Fruit fly (Drosophila melanogaster) whole organism, adult: ENCODE measurements around the gene CG5114.
A peak's percentile ranks its signal among the peaks of the same experiment; 100 is the strongest.

Source experiments
- CG11617 ChIP-seq: fragments of 200-800 bp; sonication (Bioruptor generic); optimal IDR thresholded peaks from 2 replicates; lab custom pipeline; 2017; ENCODE audit warnings: mild to moderate bottlenecking, missing biosample characterization, missing genetic modification reagents, missing genetic modification characterization
- CG12768 ChIP-seq: fragments of 200-800 bp; sonication (Bioruptor generic); optimal IDR thresholded peaks from 2 replicates; lab custom pipeline; 2017; ENCODE audit warnings: missing biosample characterization, missing genetic modification characterization, mild to moderate bottlenecking, moderate library complexity, missing genetic modification reagents
- CG14711 ChIP-seq: fragments of 200-800 bp; sonication (Bioruptor generic); optimal IDR thresholded peaks from 2 replicates; lab custom pipeline; 2018; ENCODE audit warnings: missing biosample characterization, mild to moderate bottlenecking, missing genetic modification characterization, moderate library complexity
- CG1620 ChIP-seq: fragments of 200-800 bp; sonication (Bioruptor generic); optimal IDR thresholded peaks from 2 replicates; lab custom pipeline; 2016; ENCODE audit warnings: missing biosample characterization, missing genetic modification characterization
- CG33017 ChIP-seq: fragments of 200-800 bp; sonication (Bioruptor generic); optimal IDR thresholded peaks from 2 replicates; lab custom pipeline; 2018; ENCODE audit warnings: missing biosample characterization, mild to moderate bottlenecking, missing genetic modification characterization, moderate library complexity
- CG5204 ChIP-seq: fragments of 200-800 bp; sonication (Bioruptor generic); optimal IDR thresholded peaks from 2 replicates; lab custom pipeline; 2016; ENCODE audit warnings: missing biosample characterization, missing genetic modification characterization
- CG7045 ChIP-seq: fragments of 200-800 bp; sonication (Bioruptor generic); optimal IDR thresholded peaks from 2 replicates; lab custom pipeline; 2017; ENCODE audit warnings: missing biosample characterization, mild to moderate bottlenecking, missing genetic modification characterization
- CG7101 ChIP-seq: fragments of 200-800 bp; sonication (Bioruptor generic); optimal IDR thresholded peaks from 2 replicates; lab custom pipeline; 2018; ENCODE audit warnings: missing biosample characterization, mild to moderate bottlenecking, missing genetic modification characterization, moderate library complexity
- Clk ChIP-seq: fragments of 200-800 bp; sonication (Bioruptor generic); optimal IDR thresholded peaks from 2 replicates; lab custom pipeline; 2017; ENCODE audit warnings: missing biosample characterization, missing genetic modification characterization
- Hr96 ChIP-seq: fragments of 200-800 bp; sonication (Bioruptor generic); optimal IDR thresholded peaks from 2 replicates; lab custom pipeline; 2016; ENCODE audit warnings: missing biosample characterization, missing genetic modification characterization
- Mnt ChIP-seq: fragments of 200-800 bp; sonication (Bioruptor generic); optimal IDR thresholded peaks from 2 replicates; lab custom pipeline; 2016; ENCODE audit warnings: missing biosample characterization, mild to moderate bottlenecking, missing genetic modification characterization
- bab1 ChIP-seq: fragments of 200-800 bp; sonication (Bioruptor generic); optimal IDR thresholded peaks from 3 replicates; lab custom pipeline; 2019; ENCODE audit warnings: missing biosample characterization, mild to moderate bottlenecking, missing genetic modification characterization, moderate library complexity
- cic ChIP-seq: fragments of 200-800 bp; sonication (Bioruptor generic); optimal IDR thresholded peaks from 2 replicates; lab custom pipeline; 2017; ENCODE audit warnings: missing biosample characterization, mild to moderate bottlenecking, missing genetic modification characterization, moderate library complexity
- cnc ChIP-seq, 2 experiments: fragments of >200 bp; optimal IDR thresholded peaks; 2 replicates each; lab custom pipeline; 2017
- kay ChIP-seq: fragments of 200-800 bp; sonication (Bioruptor generic); peaks from one replicate; lab custom pipeline; 2016; ENCODE audit warnings: missing biosample characterization, missing genetic modification characterization, borderline replicate concordance
- ovo ChIP-seq: fragments of 200-800 bp; sonication (Bioruptor generic); optimal IDR thresholded peaks from 2 replicates; lab custom pipeline; 2016; ENCODE audit warnings: missing biosample characterization, missing genetic modification characterization
- pad ChIP-seq: fragments of 200-800 bp; sonication (Bioruptor generic); optimal IDR thresholded peaks from 3 replicates; lab custom pipeline; 2017; ENCODE audit warnings: missing biosample characterization, missing genetic modification characterization, mild to moderate bottlenecking, moderate library complexity, missing genetic modification reagents
- tj ChIP-seq: fragments of 200-800 bp; sonication (Bioruptor generic); optimal IDR thresholded peaks from 3 replicates; lab custom pipeline; 2017; ENCODE audit warnings: missing biosample characterization, mild to moderate bottlenecking, missing genetic modification characterization, moderate library complexity
- toe ChIP-seq: fragments of 200-800 bp; sonication (Bioruptor generic); optimal IDR thresholded peaks from 2 replicates; lab custom pipeline; 2016; ENCODE audit warnings: missing biosample characterization, missing genetic modification characterization

Gene CG5114

DNA sequence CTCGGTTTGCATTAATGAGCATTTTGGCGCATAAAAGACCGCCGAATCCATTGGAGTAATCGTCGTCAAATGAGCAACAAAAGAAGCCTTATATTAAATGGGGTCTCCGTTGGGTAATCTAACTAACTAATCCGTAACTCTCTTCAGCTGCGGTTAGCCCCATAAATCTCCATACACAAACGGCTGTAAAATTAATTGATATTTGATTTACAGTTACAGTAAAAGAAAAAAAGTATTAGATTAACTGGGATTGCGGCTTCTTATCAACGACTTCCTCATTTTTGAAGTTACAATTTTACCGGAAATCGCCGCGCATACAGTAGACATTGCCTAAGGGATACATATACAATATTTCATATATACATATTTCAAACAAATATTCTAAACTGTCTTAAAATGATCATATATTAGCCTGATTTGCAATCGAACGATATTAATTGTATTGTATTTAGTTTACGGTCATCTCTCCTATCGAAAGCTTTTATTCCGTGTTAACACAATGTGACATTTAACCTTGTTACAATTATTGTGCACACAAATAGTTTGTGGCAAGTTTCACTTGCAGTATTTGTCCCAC lies 3.8 kb downstream of the CG5114 start:
- TF ChIP-seq CG11617 (GFP tag; lab: Kevin White, UChicago) (no peak), cnc (optimal IDR thresholded peaks at IDR 0.05; lab: Kevin White, UChicago) (no peak), tj (GFP tag; lab: Kevin White, UChicago) (no peak), CG7101 (tag; lab: Kevin White, UChicago) (no peak), CG5204 (GFP tag; lab: Kevin White, UChicago) (no peak), cic (no peak), kay (GFP tag; lab: Kevin White, UChicago) (peak; percentile 37), pad (GFP tag; lab: Kevin White, UChicago) (no peak), Hr96 (no peak)

DNA sequence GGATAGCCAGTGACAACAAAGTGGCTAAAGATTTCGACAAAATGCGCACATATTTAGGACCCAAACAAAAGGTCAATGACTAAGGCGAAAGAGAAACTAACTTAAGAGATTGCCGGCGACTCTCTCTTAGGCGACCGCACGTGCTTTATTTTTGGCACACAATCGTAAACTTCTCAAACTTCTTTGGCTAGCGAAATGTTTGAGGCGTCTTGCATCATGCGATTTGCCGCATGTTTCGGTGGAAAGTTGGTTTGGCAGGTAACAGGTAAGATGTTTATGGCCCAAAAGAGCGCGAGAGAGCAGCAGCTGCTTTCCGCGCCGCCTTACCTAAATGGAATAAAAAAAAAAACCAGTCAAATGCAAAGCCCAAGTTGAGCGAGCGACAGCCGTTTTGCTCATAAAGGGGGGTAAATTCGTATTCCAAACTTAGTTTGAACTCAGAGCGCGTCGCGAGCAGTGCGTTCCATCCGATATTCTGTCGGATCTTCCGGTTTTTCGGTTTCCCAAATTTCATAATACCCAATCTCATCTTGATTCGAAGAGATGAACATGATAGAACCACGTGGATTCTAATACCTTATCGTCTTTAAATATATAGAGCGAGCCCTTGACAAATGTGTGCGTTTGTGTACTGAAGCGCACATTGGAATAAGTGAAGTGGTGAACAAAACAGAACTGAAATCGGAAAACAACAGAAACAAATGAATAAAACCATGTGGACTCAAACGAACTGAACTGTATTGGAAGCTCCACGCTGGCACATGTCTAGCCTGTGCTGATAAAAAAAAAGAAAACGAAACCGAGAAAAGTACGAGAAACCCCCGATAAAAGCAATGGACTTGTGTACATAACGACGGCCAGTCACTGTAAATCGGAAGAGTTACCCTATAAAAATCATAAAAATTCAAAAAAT lies 4.6 kb downstream of the CG5114 start:
- TF ChIP-seq CG1620 (GFP tag; lab: Kevin White, UChicago) (no peak), CG12768 (GFP tag; lab: Kevin White, UChicago) (peak; percentile 23), bab1 (no peak), cic (peak; percentile 12), CG7101 (tag; lab: Kevin White, UChicago) (no peak), Mnt (GFP tag; lab: Kevin White, UChicago) (peak; percentile 58)

DNA sequence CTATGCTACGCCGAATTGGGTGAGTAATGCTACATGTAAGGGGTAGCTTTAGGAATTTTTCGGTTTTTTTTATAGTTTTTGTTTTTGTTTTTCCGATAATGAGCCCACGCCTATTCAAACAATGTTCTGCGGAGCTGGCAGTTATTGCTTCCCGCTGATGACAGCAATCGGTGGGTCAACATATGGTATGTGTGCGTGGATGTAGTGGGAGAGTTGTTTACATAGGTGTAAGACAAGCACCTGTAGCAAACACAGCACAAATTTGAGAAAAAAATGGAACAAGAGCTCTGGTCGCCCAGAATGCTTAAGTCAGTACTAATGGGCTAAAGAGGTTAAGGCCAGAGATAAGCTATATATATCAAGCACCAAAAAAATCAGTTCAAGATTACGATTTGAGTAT lies 5.6 kb downstream of the CG5114 start:
- TF ChIP-seq ovo (GFP tag; lab: Kevin White, UChicago) (no peak), cnc (optimal IDR thresholded peaks at IDR 0.05; lab: Kevin White, UChicago) (no peak), CG11617 (GFP tag; lab: Kevin White, UChicago) (no peak), tj (GFP tag; lab: Kevin White, UChicago) (peak; percentile 64), CG12768 (GFP tag; lab: Kevin White, UChicago) (no peak)

DNA sequence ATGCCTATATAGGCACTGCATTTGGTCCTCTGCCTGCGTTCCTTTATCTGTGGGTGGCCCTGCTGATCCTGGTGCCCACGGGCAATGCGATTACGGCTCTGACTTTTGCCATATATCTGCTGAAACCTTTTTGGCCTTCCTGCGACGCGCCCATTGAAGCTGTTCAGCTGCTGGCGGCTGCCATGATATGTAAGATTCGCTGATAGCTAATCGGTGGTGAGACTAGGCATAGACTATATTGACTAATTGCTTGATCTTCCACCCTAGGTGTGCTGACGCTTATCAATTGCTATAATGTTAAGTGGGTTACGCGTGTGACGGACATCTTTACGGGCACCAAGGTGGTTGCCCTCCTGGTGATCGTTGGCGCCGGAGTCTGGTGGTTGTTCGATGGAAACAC lies 7.2 kb downstream of the CG5114 start:
- no peak for TF ChIP-seq kay (GFP tag; lab: Kevin White, UChicago)
- TF ChIP-seq toe: no peak
- TF ChIP-seq Hr96: no peak

DNA sequence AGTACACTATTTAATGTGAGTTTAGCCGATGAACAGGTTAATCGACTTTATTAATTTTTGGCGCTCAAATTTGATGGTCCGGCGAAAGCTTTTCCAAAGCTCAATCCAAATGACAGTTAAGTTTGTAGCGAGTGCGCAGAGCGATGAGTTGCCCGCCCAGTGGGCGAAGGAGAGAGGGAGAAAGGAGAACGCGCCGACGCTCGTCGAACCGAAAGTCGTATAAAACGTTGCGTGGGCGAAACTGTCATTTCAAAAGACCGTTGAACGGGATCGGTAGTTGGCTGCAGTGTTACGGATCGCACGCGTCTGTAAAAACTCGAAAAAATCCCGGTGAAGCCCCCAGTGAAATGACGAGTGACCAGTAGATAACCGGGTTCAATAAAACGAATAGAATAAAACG lies 9.4 kb downstream of the CG5114 start, which contains the start of gene Zip71B:
TSS of gene Zip71B (plus strand) at position 265 of the 400 bp plus-strand sequence.
- TF ChIP-seq kay (GFP tag; lab: Kevin White, UChicago): peak; percentile 76
- no peak for TF ChIP-seq CG1620 (GFP tag; lab: Kevin White, UChicago)
- no peak for TF ChIP-seq toe
- TF ChIP-seq Mnt (GFP tag; lab: Kevin White, UChicago): peak; percentile 23
- no peak for TF ChIP-seq CG7045 (GFP tag; lab: Kevin White, UChicago)
- TF ChIP-seq cic: no peak

DNA sequence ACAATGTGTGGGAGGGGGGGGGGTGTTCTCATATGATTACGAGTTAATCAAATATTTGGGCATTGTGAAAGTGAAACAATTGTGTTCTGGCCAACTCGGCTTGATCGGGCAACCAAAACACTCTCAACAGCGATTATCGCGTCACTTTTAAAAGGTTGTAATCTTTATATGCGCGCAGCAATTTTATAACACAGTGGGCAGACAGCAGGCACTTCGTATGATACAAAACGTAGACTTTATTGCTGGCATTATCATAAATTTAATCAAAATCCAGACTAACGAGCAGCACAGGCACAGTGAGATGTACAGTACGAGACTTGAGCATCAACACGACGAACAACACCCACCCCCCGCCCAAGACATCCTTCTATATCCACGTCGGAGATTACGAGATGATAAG lies 10.2 kb downstream of the CG5114 start:
- no peak for TF ChIP-seq bab1
- no peak for TF ChIP-seq pad (GFP tag; lab: Kevin White, UChicago)
- peak; percentile 7 for TF ChIP-seq CG11617 (GFP tag; lab: Kevin White, UChicago)
- TF ChIP-seq CG33017: peak; percentile 27
- TF ChIP-seq Mnt (GFP tag; lab: Kevin White, UChicago): no peak
- peak; percentile 6 for TF ChIP-seq toe
- TF ChIP-seq CG7045 (GFP tag; lab: Kevin White, UChicago): peak; percentile 37
- no peak for TF ChIP-seq Hr96
- TF ChIP-seq tj (GFP tag; lab: Kevin White, UChicago): peak; percentile 15
- no peak for TF ChIP-seq cnc (optimal IDR thresholded peaks at IDR 0.05; lab: Kevin White, UChicago)
- peak; percentile 11 for TF ChIP-seq kay (GFP tag; lab: Kevin White, UChicago)
- TF ChIP-seq cic: peak; percentile 71
- TF ChIP-seq CG14711 (tag; lab: Kevin White, UChicago): no peak
- TF ChIP-seq Clk: no peak
- no peak for TF ChIP-seq CG1620 (GFP tag; lab: Kevin White, UChicago)
- peak; percentile 53 for TF ChIP-seq CG12768 (GFP tag; lab: Kevin White, UChicago)

DNA sequence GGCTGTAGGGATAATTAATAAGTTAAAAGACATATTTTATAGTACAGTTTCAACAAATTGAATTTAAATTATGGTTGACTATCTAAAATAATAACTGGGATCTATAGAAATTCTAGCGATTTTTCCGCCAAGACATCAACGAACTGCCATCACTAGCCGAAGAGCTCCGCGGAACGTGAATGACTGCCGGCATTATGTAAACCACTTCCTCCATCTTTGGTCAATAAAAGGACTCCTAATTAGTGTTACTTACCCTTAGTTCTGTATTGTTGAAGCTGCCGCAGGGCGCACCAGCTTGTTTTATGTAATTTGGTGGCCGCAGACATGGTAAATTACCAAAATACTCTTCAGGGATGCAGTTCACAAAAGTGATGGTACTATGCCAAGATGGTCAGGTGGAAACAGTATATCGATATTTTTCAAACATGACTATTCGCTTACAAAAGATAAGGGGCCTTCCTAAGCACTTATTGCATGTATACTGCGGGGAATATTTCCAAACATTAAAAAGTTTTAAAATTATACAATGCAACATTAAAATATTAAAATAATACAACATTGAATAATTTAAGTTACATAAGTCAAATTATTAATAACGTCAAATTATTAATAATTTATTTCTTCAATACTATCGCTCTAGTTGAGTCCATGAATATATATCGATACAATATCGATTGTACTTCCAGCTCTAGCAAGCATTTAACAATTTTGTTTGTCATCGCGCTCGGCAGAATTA lies 16.8 kb downstream of the CG5114 start, which contains the start of the genes mRpL39 and Prosbeta2:
TSS of gene mRpL39 (minus strand) at position 383 of the 736 bp plus-strand sequence.
TSS of gene Prosbeta2 (plus strand) at position 668 of the 736 bp plus-strand sequence.
- TF ChIP-seq Clk (peak; percentile 54), pad (GFP tag; lab: Kevin White, UChicago) (no peak), CG7045 (GFP tag; lab: Kevin White, UChicago) (peak; percentile 36), CG14711 (tag; lab: Kevin White, UChicago) (peak; percentile 76), bab1 (peak; percentile 82), cic (no peak), CG12768 (GFP tag; lab: Kevin White, UChicago) (peak; percentile 38), cnc (optimal IDR thresholded peaks at IDR 0.05; lab: Kevin White, UChicago) (peak in 1 of 2 experiments; percentile 41), CG7101 (tag; lab: Kevin White, UChicago) (peak; percentile 52)
